Worm (Caenorhabditis elegans) whole organism, L3 larva: ENCODE data around the gene emb-5.

Source experiments
- egl-27 ChIP-seq: sonication (generic microtip); optimal IDR thresholded peaks from 4 replicates; lab custom pipeline; 2017; ENCODE audit warnings: missing biosample characterization, missing genetic modification reagents, missing genetic modification characterization
- egl-5 ChIP-seq: fragments of 150-350 bp; optimal IDR thresholded peaks from 2 replicates; lab custom pipeline; 2017; ENCODE audit warnings: missing biosample characterization, missing genetic modification reagents, missing genetic modification characterization, inconsistent platforms
- elt-3 ChIP-seq, 3 experiments: fragments of 150-350 bp in 1 of 3; sonication (generic microtip) in 2 of 3; optimal IDR thresholded peaks; 2 replicates in 2 of 3; 4 replicates in 1 of 3; lab custom pipeline; 2014 to 2017; ENCODE audit warnings: missing biosample characterization in 3 of 3, missing genetic modification characterization in 3 of 3
- eor-1 ChIP-seq, 2 experiments: fragments of 150-350 bp; optimal IDR thresholded peaks; 2 replicates each; lab custom pipeline; 2014 to 2018; ENCODE audit warnings: missing biosample characterization in 2 of 2, missing genetic modification characterization in 2 of 2
- fos-1 ChIP-seq: fragments of 150-350 bp; optimal IDR thresholded peaks from 2 replicates; lab custom pipeline; 2014; ENCODE audit warnings: missing biosample characterization, missing genetic modification characterization
- lin-15B ChIP-seq: fragments of 150-350 bp; optimal IDR thresholded peaks from 2 replicates; lab custom pipeline; 2014; ENCODE audit warnings: missing biosample characterization, missing genetic modification characterization
- nhr-67 ChIP-seq: fragments of 150-350 bp; optimal IDR thresholded peaks from 2 replicates; lab custom pipeline; 2014; ENCODE audit warnings: missing biosample characterization, missing genetic modification characterization
- pha-4 ChIP-seq: fragments of 150-350 bp; optimal IDR thresholded peaks from 2 replicates; lab custom pipeline; 2014; ENCODE audit warnings: missing biosample characterization, missing genetic modification reagents, missing genetic modification characterization
- unc-39 ChIP-seq: sonication (generic microtip); optimal IDR thresholded peaks from 4 replicates; lab custom pipeline; 2017; ENCODE audit warnings: missing biosample characterization, missing genetic modification characterization
- ztf-11 ChIP-seq: fragments of 150-350 bp; optimal IDR thresholded peaks from 2 replicates; lab custom pipeline; 2014; ENCODE audit warnings: missing biosample characterization, missing genetic modification characterization

- TF ChIP-seq unc-39 (tag; lab: Kevin White, UChicago) (no peak), pha-4 (tag; lab: Kevin White, UChicago) (no peak), lin-15B (tag; lab: Kevin White, UChicago) (no peak), eor-1 (tag; optimal IDR thresholded peaks at IDR 0.05; lab: Kevin White, UChicago) (no peak), ztf-11 (tag; lab: Kevin White, UChicago) (no peak), nhr-67 (tag; lab: Kevin White, UChicago) (no peak), egl-27 (no peak), elt-3 (tag; optimal IDR thresholded peaks at IDR 0.05; lab: Kevin White, UChicago) (no peak), fos-1 (tag; lab: Kevin White, UChicago) (no peak), egl-5 (tag; lab: Kevin White, UChicago) (no peak)
Measured at ce11 chrIII:4767869-4768645, 47.6 kb upstream of the emb-5 start.
